Fruit fly (Drosophila melanogaster): ENCODE measurements around the gene mRpL46.
A peak's percentile ranks its signal among the peaks of the same experiment; 100 is the strongest.

mRpL46 gene

DNA sequence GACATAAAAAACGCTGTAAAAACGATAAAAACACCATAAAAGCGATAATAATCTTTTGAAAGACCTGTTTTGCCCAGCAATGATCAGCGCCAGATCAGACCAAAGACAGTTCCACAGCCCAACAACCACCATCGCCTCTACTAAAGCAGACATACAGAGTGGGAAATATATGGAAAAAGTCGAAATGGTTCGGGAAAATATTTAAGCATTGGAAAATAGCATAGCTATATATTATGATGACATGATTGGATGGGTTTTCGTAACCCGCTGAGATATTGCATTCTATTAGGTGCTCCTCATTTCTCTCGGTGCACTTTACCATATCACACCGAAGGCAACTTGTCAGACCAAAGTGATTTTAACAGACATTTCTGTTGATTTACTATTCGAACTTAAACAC is 31.4 kb downstream of the mRpL46 start (continued):
- TF ChIP-seq HLH106 (tag; optimal IDR thresholded peaks at IDR 0.05) (peak; percentile 52), tai (GFP tag; optimal IDR thresholded peaks at IDR 0.05) (no peak)

DNA sequence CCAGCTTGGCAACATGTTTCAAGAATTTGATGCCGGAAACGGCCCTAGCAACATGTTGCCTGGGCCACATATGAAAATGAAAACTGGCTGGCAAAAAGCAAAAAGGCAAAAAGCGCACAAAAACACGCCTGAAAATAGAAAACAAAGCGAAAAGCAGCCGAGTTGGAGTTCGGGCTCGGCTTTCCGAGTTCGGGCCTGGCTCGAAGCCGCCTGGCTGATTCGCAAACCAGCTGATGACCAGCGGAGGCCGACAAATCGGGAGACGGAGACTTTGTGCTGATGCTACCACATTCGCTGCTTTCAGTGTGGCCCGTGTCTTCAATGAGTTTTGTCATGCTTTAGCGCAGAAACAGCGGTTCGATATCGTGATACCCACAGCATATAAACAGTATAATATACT is 33.0 kb downstream of the mRpL46 start, which contains the start of gene GV1:
TSS of gene GV1 (plus strand) at position 301 of the 400 bp plus-strand sequence.
- TF ChIP-seq sage (GFP tag; optimal IDR thresholded peaks at IDR 0.05) (peak; percentile 20), Sp1 (GFP tag; optimal IDR thresholded peaks at IDR 0.05) (peak; percentile 33), h (GFP tag; optimal IDR thresholded peaks at IDR 0.05) (peak; percentile 40), Hr83 (GFP tag; optimal IDR thresholded peaks at IDR 0.05; ENCODE audit: poor library complexity, severe bottlenecking) (no peak), N (GFP tag; optimal IDR thresholded peaks at IDR 0.05) (no peak)

DNA sequence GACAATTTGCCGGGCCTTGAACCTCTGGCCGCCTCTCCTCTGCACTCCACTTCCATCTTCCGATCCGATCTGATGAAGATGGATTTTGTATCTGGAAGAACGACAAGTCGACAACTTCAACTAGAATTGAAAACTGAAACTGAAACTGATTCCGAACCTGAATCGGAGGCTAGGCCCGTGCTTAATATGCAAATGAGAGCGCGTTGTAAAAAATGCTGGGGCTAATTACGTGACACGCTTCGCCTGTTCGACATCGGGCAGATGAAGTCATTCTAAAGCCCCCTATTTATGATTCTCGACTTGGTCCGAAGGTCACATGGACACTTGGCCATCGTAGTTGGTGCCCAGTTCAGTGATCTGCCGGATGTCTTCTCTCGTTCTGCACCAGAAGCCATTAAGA is 39.4 kb downstream of the mRpL46 start:
- no peak for TF ChIP-seq psq (GFP tag; optimal IDR thresholded peaks at IDR 0.05)
- TF ChIP-seq Abd-B (GFP tag; optimal IDR thresholded peaks at IDR 0.05), result no peak
- no peak for TF ChIP-seq OdsH (GFP tag; optimal IDR thresholded peaks at IDR 0.05)
- no peak for TF ChIP-seq Sp1 (GFP tag; optimal IDR thresholded peaks at IDR 0.05)
- TF ChIP-seq h (GFP tag; optimal IDR thresholded peaks at IDR 0.05), result no peak
- TF ChIP-seq Hr83 (GFP tag; optimal IDR thresholded peaks at IDR 0.05; ENCODE audit: poor library complexity, severe bottlenecking), result no peak
- no peak for TF ChIP-seq CrebA (GFP tag; optimal IDR thresholded peaks at IDR 0.05; ENCODE audit: borderline replicate concordance)

DNA sequence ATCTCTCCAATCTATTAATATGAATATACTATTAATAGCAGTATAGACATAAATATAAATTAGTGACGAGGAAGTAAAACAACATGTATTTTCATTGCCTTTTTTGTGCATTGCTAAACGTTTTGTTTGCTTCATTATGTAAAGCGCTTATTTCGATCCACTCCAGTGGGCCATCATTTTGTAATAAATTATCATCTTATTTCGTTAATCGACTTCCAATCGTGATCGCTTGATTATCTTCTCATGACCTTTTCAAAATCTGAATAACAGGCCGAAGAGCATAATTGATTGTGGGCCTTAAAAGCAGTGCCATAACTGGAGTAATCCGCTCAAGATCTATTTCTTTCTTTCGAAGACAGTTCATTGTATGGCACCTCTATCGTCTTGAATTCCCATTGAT is 40.2 kb downstream of the mRpL46 start:
- no peak for TF ChIP-seq CrebA (GFP tag; optimal IDR thresholded peaks at IDR 0.05; ENCODE audit: borderline replicate concordance)
- TF ChIP-seq GATAd (GFP tag; optimal IDR thresholded peaks at IDR 0.05), result no peak
- TF ChIP-seq h (GFP tag; optimal IDR thresholded peaks at IDR 0.05), result no peak
- TF ChIP-seq N (GFP tag; optimal IDR thresholded peaks at IDR 0.05), result no peak
- no peak for TF ChIP-seq ey (GFP tag; optimal IDR thresholded peaks at IDR 0.05)

DNA sequence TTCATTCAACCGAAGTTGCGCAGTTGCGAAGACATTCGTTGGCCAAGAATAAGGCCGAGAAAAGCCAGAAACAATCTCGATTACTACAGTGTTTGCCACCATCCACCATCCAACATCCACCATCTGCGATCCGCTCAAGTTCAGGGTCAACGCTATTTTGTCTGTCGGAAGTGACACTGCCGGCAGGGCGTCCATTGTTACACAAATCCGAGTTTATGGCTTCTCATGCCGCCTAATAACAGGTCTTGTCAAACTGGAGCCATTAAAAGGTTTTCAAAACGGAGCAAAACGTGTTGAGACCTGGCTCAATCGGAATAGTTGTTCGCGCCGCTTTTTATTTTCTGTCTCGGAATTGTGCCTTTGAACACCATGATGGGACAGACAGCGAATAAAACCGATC is 41.6 kb downstream of the mRpL46 start:
- no peak for TF ChIP-seq CG9705 (GFP tag; optimal IDR thresholded peaks at IDR 0.05)
- no peak for TF ChIP-seq Dfd (GFP tag; optimal IDR thresholded peaks at IDR 0.05)
- TF ChIP-seq sv (GFP tag; optimal IDR thresholded peaks at IDR 0.05), result no peak
- no peak for TF ChIP-seq Hr78 (GFP tag; optimal IDR thresholded peaks at IDR 0.05)
- no peak for TF ChIP-seq Vsx2 (GFP tag; optimal IDR thresholded peaks at IDR 0.05; ENCODE audit: partially characterized antibody)
- TF ChIP-seq usp (GFP tag; optimal IDR thresholded peaks at IDR 0.05), result no peak
- no peak for TF ChIP-seq dl (GFP tag; optimal IDR thresholded peaks at IDR 0.05; ENCODE audit: insufficient read depth in 1 of 2, partially characterized antibody in 2 of 2)
- no peak for TF ChIP-seq OdsH (GFP tag; optimal IDR thresholded peaks at IDR 0.05)
- no peak for TF ChIP-seq CG32264 (GFP tag; optimal IDR thresholded peaks at IDR 0.05)
- no peak for TF ChIP-seq h (GFP tag; optimal IDR thresholded peaks at IDR 0.05)
- TF ChIP-seq dsf (GFP tag; optimal IDR thresholded peaks at IDR 0.05; ENCODE audit: borderline replicate concordance), result no peak
- no peak for TF ChIP-seq Dif (GFP tag; optimal IDR thresholded peaks at IDR 0.05; ENCODE audit: partially characterized antibody)
- no peak for TF ChIP-seq Myc (optimal IDR thresholded peaks at IDR 0.05)
- TF ChIP-seq tai (GFP tag; optimal IDR thresholded peaks at IDR 0.05), result no peak
- TF ChIP-seq HLH106 (tag; optimal IDR thresholded peaks at IDR 0.05), result no peak
- TF ChIP-seq pan (optimal IDR thresholded peaks at IDR 0.05), result no peak
- no peak for TF ChIP-seq lola (GFP tag; optimal IDR thresholded peaks at IDR 0.05)
- TF ChIP-seq woc (GFP tag; optimal IDR thresholded peaks at IDR 0.05), result no peak
- no peak for TF ChIP-seq dmrt93B (GFP tag; optimal IDR thresholded peaks at IDR 0.05)

DNA sequence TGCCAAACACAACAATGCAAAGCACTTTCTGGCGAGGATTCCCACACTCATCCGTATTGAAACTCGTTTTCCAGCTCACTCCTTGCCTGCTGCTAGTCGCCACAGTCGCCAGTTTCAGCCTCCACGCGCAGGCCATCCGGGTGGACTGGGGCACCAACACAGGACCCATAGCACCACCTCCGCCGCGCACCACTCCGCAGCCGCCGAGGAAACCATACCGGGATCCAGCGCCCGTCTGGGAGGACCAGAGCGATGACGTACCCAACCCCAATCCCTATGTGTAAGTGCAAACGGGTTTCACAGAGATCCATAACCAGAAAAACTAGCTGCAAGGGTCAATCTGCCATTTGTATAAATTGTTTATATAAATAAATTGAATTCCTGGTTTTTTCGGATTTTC is 43.9 kb downstream of the mRpL46 start:
- TF ChIP-seq OdsH (GFP tag; optimal IDR thresholded peaks at IDR 0.05) (no peak), Hr78 (GFP tag; optimal IDR thresholded peaks at IDR 0.05) (no peak), tai (GFP tag; optimal IDR thresholded peaks at IDR 0.05) (no peak), Dfd (GFP tag; optimal IDR thresholded peaks at IDR 0.05) (no peak)

DNA sequence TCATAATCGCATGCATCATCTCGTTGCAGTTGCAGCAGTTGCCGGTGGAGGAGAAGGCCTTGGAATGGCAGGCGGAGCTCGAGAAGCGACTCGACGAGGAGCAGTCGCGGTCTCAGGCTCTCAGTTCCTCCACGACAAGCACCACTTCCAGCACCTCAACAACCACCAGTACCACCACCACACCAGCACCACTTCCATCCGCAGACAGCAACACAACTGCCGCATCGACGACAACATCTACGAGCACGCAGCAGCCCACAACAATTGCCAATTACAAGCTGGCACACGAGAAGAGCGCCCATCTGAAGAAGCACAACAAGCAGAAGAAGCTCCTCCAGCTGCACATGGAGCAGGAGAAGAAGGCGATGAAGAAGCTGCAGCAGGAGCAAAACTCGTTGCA is 45.1 kb downstream of the mRpL46 start:
- no peak for TF ChIP-seq brk (GFP tag; optimal IDR thresholded peaks at IDR 0.05)
- TF ChIP-seq Rel (GFP tag; optimal IDR thresholded peaks at IDR 0.05), result no peak
- TF ChIP-seq Rel (tag; optimal IDR thresholded peaks at IDR 0.05), result no peak
- no peak for TF ChIP-seq Myc (optimal IDR thresholded peaks at IDR 0.05)
- TF ChIP-seq dmrt93B (GFP tag; optimal IDR thresholded peaks at IDR 0.05), result no peak
- no peak for TF ChIP-seq CrebA (GFP tag; optimal IDR thresholded peaks at IDR 0.05; ENCODE audit: borderline replicate concordance)
- no peak for TF ChIP-seq sv (GFP tag; optimal IDR thresholded peaks at IDR 0.05)
- no peak for TF ChIP-seq ey (GFP tag; optimal IDR thresholded peaks at IDR 0.05)
- TF ChIP-seq foxo (GFP tag; optimal IDR thresholded peaks at IDR 0.05), result no peak
- no peak for TF ChIP-seq usp (GFP tag; optimal IDR thresholded peaks at IDR 0.05)
- TF ChIP-seq N (GFP tag; optimal IDR thresholded peaks at IDR 0.05), result no peak
- TF ChIP-seq Hr78 (GFP tag; optimal IDR thresholded peaks at IDR 0.05), result no peak
- no peak for TF ChIP-seq Abd-B (GFP tag; optimal IDR thresholded peaks at IDR 0.05)
- TF ChIP-seq Sp1 (GFP tag; optimal IDR thresholded peaks at IDR 0.05), result no peak
- TF ChIP-seq CG32264 (GFP tag; optimal IDR thresholded peaks at IDR 0.05), result no peak
- no peak for TF ChIP-seq woc (GFP tag; optimal IDR thresholded peaks at IDR 0.05)
- TF ChIP-seq Dfd (GFP tag; optimal IDR thresholded peaks at IDR 0.05), result no peak
- TF ChIP-seq sage (GFP tag; optimal IDR thresholded peaks at IDR 0.05), result no peak
- TF ChIP-seq pan (optimal IDR thresholded peaks at IDR 0.05), result no peak
- no peak for TF ChIP-seq Jra (GFP tag; optimal IDR thresholded peaks at IDR 0.05)
- no peak for TF ChIP-seq dsf (GFP tag; optimal IDR thresholded peaks at IDR 0.05; ENCODE audit: borderline replicate concordance)

All from whole organism, wandering third instar larva.